Worm (Caenorhabditis elegans) whole organism, early embryonic: ENCODE results near the gene mpc-1.
A peak's percentile ranks its signal among the peaks of the same experiment; 100 is the strongest.

Experiments
- B0310.2 ChIP-seq: sonication (generic microtip); optimal IDR thresholded peaks from 2 replicates; lab custom pipeline; 2016; ENCODE audit warnings: mild to moderate bottlenecking, missing genetic modification characterization, missing compliant biosample characterization
- F13C5.2 ChIP-seq: sonication (generic microtip); optimal IDR thresholded peaks from 2 replicates; lab custom pipeline; 2017; ENCODE audit warnings: mild to moderate bottlenecking, missing genetic modification characterization, inconsistent platforms, missing compliant biosample characterization
- aly-1 ChIP-seq: sonication (generic microtip); optimal IDR thresholded peaks from 2 replicates; lab custom pipeline; 2016; ENCODE audit warnings: missing genetic modification characterization, missing compliant biosample characterization
- ama-1 ChIP-seq: fragments of 150-350 bp; optimal IDR thresholded peaks from 2 replicates; lab custom pipeline; 2014
- ceh-13 ChIP-seq: fragments of 200-800 bp; sonication (Bioruptor generic); optimal IDR thresholded peaks from 2 replicates; lab custom pipeline; 2018; ENCODE audit warnings: mild to moderate bottlenecking, missing genetic modification characterization, missing compliant biosample characterization
- ceh-36 ChIP-seq: sonication (generic microtip); optimal IDR thresholded peaks from 2 replicates; lab custom pipeline; 2016; ENCODE audit warnings: missing genetic modification characterization, inconsistent platforms, missing compliant biosample characterization
- ets-7 ChIP-seq: sonication (generic microtip); optimal IDR thresholded peaks from 2 replicates; lab custom pipeline; 2016; ENCODE audit warnings: missing genotype, missing genetic modification characterization, missing compliant biosample characterization
- flt-1 ChIP-seq: fragments of 200-800 bp; sonication (Bioruptor generic); IDR thresholded peaks from 2 replicates; pipeline ENCODE4 v1.3.6; 2022; ENCODE audit warnings: missing genetic modification characterization, missing compliant biosample characterization
- hmbx-1 ChIP-seq: sonication (generic microtip); optimal IDR thresholded peaks from 2 replicates; lab custom pipeline; 2016; ENCODE audit warnings: mild to moderate bottlenecking, missing genetic modification characterization, missing compliant biosample characterization
- hmg-4 ChIP-seq: fragments of 200-800 bp; sonication (Bioruptor generic); optimal IDR thresholded peaks from 2 replicates; lab custom pipeline; 2018; ENCODE audit warnings: mild to moderate bottlenecking, missing genetic modification characterization, missing compliant biosample characterization
- hnd-1 ChIP-seq: sonication (generic microtip); optimal IDR thresholded peaks from 2 replicates; lab custom pipeline; 2016; ENCODE audit warnings: missing genetic modification characterization, missing compliant biosample characterization
- pes-1 ChIP-seq: fragments of 200-800 bp; sonication (Bioruptor generic); IDR thresholded peaks from 2 replicates; pipeline ENCODE4 v1.3.6; 2022; ENCODE audit warnings: missing genetic modification reagents, missing genetic modification characterization, missing compliant biosample characterization
- scrt-1 ChIP-seq: fragments of 200-800 bp; sonication (Bioruptor generic); IDR thresholded peaks from 2 replicates; pipeline ENCODE4 v1.3.6; 2022; ENCODE audit warnings: missing genetic modification characterization, missing compliant biosample characterization
- sea-1 ChIP-seq: fragments of 200-800 bp; sonication (Bioruptor generic); conservative IDR thresholded peaks from 2 replicates; pipeline ENCODE4 v1.3.6; 2022; ENCODE audit warnings: missing genetic modification characterization, missing compliant biosample characterization
- tbx-11 ChIP-seq: fragments of 200-800 bp; sonication (Bioruptor generic); IDR thresholded peaks from 2 replicates; pipeline ENCODE4 v1.3.6; 2022; ENCODE audit warnings: missing genetic modification characterization, missing compliant biosample characterization
- tbx-37 ChIP-seq: fragments of 200-800 bp; sonication (Bioruptor generic); conservative IDR thresholded peaks from 2 replicates; pipeline ENCODE4 v1.3.6; 2022; ENCODE audit warnings: missing genetic modification reagents, missing genetic modification characterization, missing compliant biosample characterization
- tra-4 ChIP-seq: sonication (generic microtip); optimal IDR thresholded peaks from 2 replicates; lab custom pipeline; 2017; ENCODE audit warnings: missing genetic modification characterization, missing compliant biosample characterization

mpc-1 gene

ce11 chrIII:4439493-4439983, 26.3 kb downstream of the mpc-1 start, which contains the start of gene C28A5.2:
Gene C28A5.2 (minus strand): TSS chrIII:4439543.
- TF ChIP-seq ama-1 (lab: Kevin White, UChicago), result no peak
- no peak for TF ChIP-seq sea-1 (GFP tag; lab: Robert Waterston, UW)
- TF ChIP-seq ceh-13 (GFP tag; lab: Kevin White, UChicago), result no peak
- no peak for TF ChIP-seq aly-1 (tag; lab: Kevin White, UChicago)
- TF ChIP-seq tbx-37 (GFP tag; lab: Robert Waterston, UW), result no peak
- TF ChIP-seq ets-7 (tag; lab: Kevin White, UChicago), result no peak

DNA sequence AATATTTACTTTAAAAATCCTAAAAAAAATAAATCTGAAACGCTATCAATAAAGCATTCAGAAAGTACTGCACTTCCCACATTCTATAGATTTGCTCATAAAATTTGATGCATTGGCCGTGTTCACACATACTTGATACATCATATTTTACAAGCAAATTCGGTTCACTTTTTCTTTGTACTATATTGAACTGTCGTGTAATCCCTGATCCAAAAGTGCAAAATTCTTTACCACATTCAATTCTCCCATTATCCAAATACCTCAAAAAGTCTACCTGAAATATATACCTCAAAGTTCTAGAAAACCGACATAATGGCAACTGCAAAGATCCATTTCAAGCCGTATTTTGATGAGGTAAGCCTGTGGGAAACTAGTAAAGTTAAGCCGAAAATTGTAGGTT, 28.5 kb downstream of the mpc-1 start, which contains the start of gene nex-3:
Gene nex-3 (plus strand): TSS at position 301 of the 400 bp plus-strand sequence.
- no peak for TF ChIP-seq F13C5.2 (tag; lab: Kevin White, UChicago)
- TF ChIP-seq ceh-13 (GFP tag; lab: Kevin White, UChicago), result no peak
- TF ChIP-seq tra-4 (tag; lab: Kevin White, UChicago), result no peak
- no peak for TF ChIP-seq ama-1 (lab: Kevin White, UChicago)

ce11 chrIII:4444492-4444891, 31.2 kb downstream of the mpc-1 start:
- TF ChIP-seq ama-1 (lab: Kevin White, UChicago), result no peak
- TF ChIP-seq flt-1 (GFP tag; lab: Robert Waterston, UW), result no peak
- TF ChIP-seq ceh-13 (GFP tag; lab: Kevin White, UChicago), result no peak
- no peak for TF ChIP-seq hnd-1 (tag; lab: Kevin White, UChicago)
- no peak for TF ChIP-seq F13C5.2 (tag; lab: Kevin White, UChicago)
- TF ChIP-seq aly-1 (tag; lab: Kevin White, UChicago), result no peak
- TF ChIP-seq scrt-1 (GFP tag; lab: Robert Waterston, UW), result no peak
- no peak for TF ChIP-seq ets-7 (tag; lab: Kevin White, UChicago)
- TF ChIP-seq sea-1 (GFP tag; lab: Robert Waterston, UW), result no peak
- no peak for TF ChIP-seq tra-4 (tag; lab: Kevin White, UChicago)
- no peak for TF ChIP-seq hmbx-1 (tag; lab: Kevin White, UChicago)
- TF ChIP-seq tbx-11 (GFP tag; lab: Robert Waterston, UW), result no peak
- TF ChIP-seq hmg-4 (GFP tag; lab: Kevin White, UChicago), result no peak
- TF ChIP-seq tbx-37 (GFP tag; lab: Robert Waterston, UW), result no peak
- TF ChIP-seq pes-1, result no peak
- TF ChIP-seq ceh-36 (tag; lab: Kevin White, UChicago), result no peak
- TF ChIP-seq B0310.2, result no peak

- TF ChIP-seq tra-4 (tag; lab: Kevin White, UChicago) (no peak), sea-1 (GFP tag; lab: Robert Waterston, UW) (no peak), tbx-11 (GFP tag; lab: Robert Waterston, UW) (no peak), ceh-13 (GFP tag; lab: Kevin White, UChicago) (no peak), aly-1 (tag; lab: Kevin White, UChicago) (no peak), ceh-36 (tag; lab: Kevin White, UChicago) (no peak), pes-1 (no peak), hmg-4 (GFP tag; lab: Kevin White, UChicago) (no peak), tbx-37 (GFP tag; lab: Robert Waterston, UW) (no peak), flt-1 (GFP tag; lab: Robert Waterston, UW) (no peak), ets-7 (tag; lab: Kevin White, UChicago) (no peak), scrt-1 (GFP tag; lab: Robert Waterston, UW) (no peak), hmbx-1 (tag; lab: Kevin White, UChicago) (no peak), hnd-1 (tag; lab: Kevin White, UChicago) (no peak), ama-1 (lab: Kevin White, UChicago) (no peak), B0310.2 (no peak), F13C5.2 (tag; lab: Kevin White, UChicago) (no peak)
Observed at ce11 chrIII:4448029-4448428, 34.8 kb downstream of the mpc-1 start.

- TF ChIP-seq ceh-13 (GFP tag; lab: Kevin White, UChicago) (no peak), flt-1 (GFP tag; lab: Robert Waterston, UW) (no peak), F13C5.2 (tag; lab: Kevin White, UChicago) (no peak), tra-4 (tag; lab: Kevin White, UChicago) (no peak), hmbx-1 (tag; lab: Kevin White, UChicago) (no peak), aly-1 (tag; lab: Kevin White, UChicago) (no peak), hnd-1 (tag; lab: Kevin White, UChicago) (no peak), hmg-4 (GFP tag; lab: Kevin White, UChicago) (no peak)
Observed at ce11 chrIII:4449357-4449756, 36.1 kb downstream of the mpc-1 start.

DNA sequence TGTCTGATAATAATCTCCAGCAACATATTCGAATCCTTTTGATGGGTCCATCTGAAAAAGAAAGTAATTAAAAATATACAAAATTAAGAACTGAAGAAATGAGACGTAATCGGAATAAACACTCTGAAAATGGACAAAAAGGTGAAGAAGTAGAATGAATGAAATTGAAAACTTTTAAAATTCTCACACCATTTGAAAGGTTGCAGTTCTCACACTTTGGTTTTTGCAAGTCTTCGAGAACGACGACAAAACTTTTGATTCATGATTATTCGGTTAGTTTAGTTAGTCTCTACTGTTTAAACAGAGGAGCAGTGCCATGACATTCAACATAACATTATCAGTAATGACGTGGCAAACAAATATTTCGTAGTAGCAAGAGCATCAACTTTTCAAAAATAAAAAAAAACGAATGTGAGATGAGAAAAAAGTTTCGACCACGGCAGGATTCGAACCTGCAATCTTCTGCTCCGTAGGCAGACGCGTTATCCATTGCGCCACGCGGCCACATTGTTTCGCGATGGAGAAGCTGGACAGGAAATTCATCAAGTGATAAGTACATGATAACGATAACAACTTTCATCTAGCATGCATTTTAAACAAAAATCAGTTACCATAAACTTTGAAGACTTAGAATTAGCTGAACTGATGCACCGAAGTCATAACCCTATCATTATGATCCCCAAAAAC, 36.8 kb downstream of the mpc-1 start, which contains the start of gene ceh-43:
Gene ceh-43 (minus strand): TSS at position 51 of the 687 bp plus-strand sequence.
- TF ChIP-seq ets-7 (tag; lab: Kevin White, UChicago) (no peak), ceh-36 (tag; lab: Kevin White, UChicago) (no peak), ceh-13 (GFP tag; lab: Kevin White, UChicago) (no peak), tbx-11 (GFP tag; lab: Robert Waterston, UW) (no peak), aly-1 (tag; lab: Kevin White, UChicago) (no peak)

ce11 chrIII:4450773-4451423, 37.6 kb downstream of the mpc-1 start:
- TF ChIP-seq scrt-1 (GFP tag; lab: Robert Waterston, UW) (no peak), tbx-37 (GFP tag; lab: Robert Waterston, UW) (no peak), flt-1 (GFP tag; lab: Robert Waterston, UW) (no peak), hmg-4 (GFP tag; lab: Kevin White, UChicago) (peak; percentile 27), B0310.2 (no peak), F13C5.2 (tag; lab: Kevin White, UChicago) (peak; percentile 15), aly-1 (tag; lab: Kevin White, UChicago) (no peak), tbx-11 (GFP tag; lab: Robert Waterston, UW) (no peak)
